Worm (Caenorhabditis elegans): ENCODE data around the gene M163.10.

ce11 chrX:14512817-14513216, 42.0 kb downstream of the M163.10 start, which contains the start of gene fbxa-141:
- TF ChIP-seq ceh-58 (GFP tag; IDR thresholded peaks at IDR 0.05) (no peak), lsy-27 (tag; optimal IDR thresholded peaks at IDR 0.05; ENCODE audit: borderline replicate concordance, insufficient read depth) (no peak), dpl-1 (GFP tag; optimal IDR thresholded peaks at IDR 0.05) (no peak)

Data from whole organism, young adult.